Fruit fly (Drosophila melanogaster) whole organism, wandering third instar larva: Measurements from ENCODE around the gene Wdr59.

Experiments
- Abd-B ChIP-seq: fragments of >200 bp; optimal IDR thresholded peaks from 2 replicates; lab custom pipeline; 2017; ENCODE audit warnings: missing biosample characterization, missing genetic modification characterization
- OdsH ChIP-seq: fragments of 200-800 bp; sonication (Bioruptor generic); optimal IDR thresholded peaks from 2 replicates; lab custom pipeline; 2016; ENCODE audit warnings: missing biosample characterization, mild to moderate bottlenecking, missing genetic modification characterization
- Vsx2 ChIP-seq: fragments of 200-300, 225-300 bp; sonication (Bioruptor generic); optimal IDR thresholded peaks from 2 replicates; lab custom pipeline; 2018; ENCODE audit warnings: missing biosample characterization, missing genetic modification characterization; ENCODE audit not compliant: partially characterized antibody
- dl ChIP-seq, 2 experiments: fragments of 175-275, 200-275 bp in 1 of 2; fragments of 200-275 bp in 1 of 2; sonication (Bioruptor generic); optimal IDR thresholded peaks; lab custom pipeline; 2018; ENCODE audit warnings: mild to moderate bottlenecking in 2 of 2, missing biosample characterization in 2 of 2, missing genetic modification characterization in 2 of 2, moderate library complexity in 2 of 2; ENCODE audit not compliant: partially characterized antibody in 2 of 2, insufficient read depth in 1 of 2
- fru ChIP-seq: fragments of 200-800 bp; sonication (Bioruptor generic); optimal IDR thresholded peaks from 3 replicates; lab custom pipeline; 2016; ENCODE audit warnings: missing biosample characterization, mild to moderate bottlenecking, missing genetic modification characterization
- pan ChIP-seq: fragments of >200 bp; optimal IDR thresholded peaks from 2 replicates; lab custom pipeline; 2017
- psq ChIP-seq: fragments of 200-800 bp; sonication (Bioruptor generic); optimal IDR thresholded peaks from 3 replicates; lab custom pipeline; 2017; ENCODE audit warnings: missing biosample characterization, mild to moderate bottlenecking, missing genetic modification characterization, moderate library complexity
- usp ChIP-seq: fragments of >200 bp; optimal IDR thresholded peaks from 2 replicates; lab custom pipeline; 2017; ENCODE audit warnings: missing biosample characterization, missing genetic modification characterization

DNA sequence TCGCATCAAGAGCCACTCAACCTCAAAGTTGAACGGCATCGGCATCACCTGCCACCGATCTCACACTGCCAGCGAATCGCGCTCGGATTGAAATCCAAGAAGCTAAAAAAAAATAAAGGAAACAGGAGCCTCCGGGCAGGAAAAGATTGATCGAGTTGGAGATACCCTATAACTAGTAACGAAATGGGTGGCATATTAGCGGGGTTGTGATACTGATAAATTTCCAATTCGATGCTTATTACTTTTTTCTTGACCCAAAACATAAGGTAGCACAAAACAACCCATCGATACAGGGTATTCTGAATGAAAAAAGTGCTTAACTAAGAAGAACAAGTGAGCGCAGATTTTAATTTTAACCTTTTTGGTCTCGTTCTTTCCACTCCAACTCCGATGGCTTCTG, 19.0 kb upstream of the Wdr59 start:
- TF ChIP-seq fru (GFP tag; lab: Kevin White, UChicago) (peak; percentile 79), pan (lab: Kevin White, UChicago) (no peak), Vsx2 (no peak), Abd-B (GFP tag; lab: Kevin White, UChicago) (no peak), dl (GFP tag; optimal IDR thresholded peaks at IDR 0.05; lab: Kevin White, UChicago; ENCODE audit: insufficient read depth in 1 of 2, partially characterized antibody in 2 of 2) (no peak), OdsH (peak; percentile 70), psq (GFP tag; lab: Kevin White, UChicago) (peak; percentile 74), usp (no peak)
